Worm (Caenorhabditis elegans) whole organism, L4/young adult: ENCODE data around the gene C14F11.4.
A peak's percentile ranks its signal among the peaks of the same experiment; 100 is the strongest.

ENCODE experiments used
- W03F9.2 ChIP-seq: fragments of 150-350 bp; optimal IDR thresholded peaks from 2 replicates; lab custom pipeline; 2014; ENCODE audit warnings: missing biosample characterization, missing genetic modification characterization
- dao-5 ChIP-seq: sonication (generic microtip); optimal IDR thresholded peaks from 2 replicates; lab custom pipeline; 2016; ENCODE audit warnings: missing genotype, missing genetic modification characterization, moderate library complexity, missing compliant biosample characterization
- him-1 ChIP-seq: sonication (generic microtip); optimal IDR thresholded peaks from 2 replicates; lab custom pipeline; 2016; ENCODE audit warnings: missing genotype, missing genetic modification reagents, missing genetic modification characterization, missing compliant biosample characterization

C14F11.4 gene

DNA sequence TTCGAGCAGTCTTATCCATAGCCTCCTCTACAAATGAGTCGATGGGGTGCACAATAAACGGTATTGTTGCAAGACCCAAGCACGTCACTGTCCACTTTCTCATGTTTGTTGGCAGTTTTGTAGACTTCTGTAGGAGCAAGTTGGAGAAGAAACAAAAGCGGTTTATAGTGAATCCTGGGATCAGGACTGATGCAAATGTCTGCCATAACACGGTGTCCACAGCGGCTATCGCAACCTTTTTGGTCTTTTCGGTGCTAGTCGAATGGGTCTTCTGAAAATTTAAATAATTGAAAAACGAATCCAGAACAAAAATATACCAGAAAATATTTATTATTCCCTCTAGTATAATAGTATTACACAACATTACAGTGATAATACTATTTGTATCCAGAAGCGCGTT lies 27.5 kb downstream of the C14F11.4 start:
- TF ChIP-seq dao-5: no peak
- TF ChIP-seq W03F9.2 (tag; lab: Kevin White, UChicago): no peak
- TF ChIP-seq him-1: no peak

DNA sequence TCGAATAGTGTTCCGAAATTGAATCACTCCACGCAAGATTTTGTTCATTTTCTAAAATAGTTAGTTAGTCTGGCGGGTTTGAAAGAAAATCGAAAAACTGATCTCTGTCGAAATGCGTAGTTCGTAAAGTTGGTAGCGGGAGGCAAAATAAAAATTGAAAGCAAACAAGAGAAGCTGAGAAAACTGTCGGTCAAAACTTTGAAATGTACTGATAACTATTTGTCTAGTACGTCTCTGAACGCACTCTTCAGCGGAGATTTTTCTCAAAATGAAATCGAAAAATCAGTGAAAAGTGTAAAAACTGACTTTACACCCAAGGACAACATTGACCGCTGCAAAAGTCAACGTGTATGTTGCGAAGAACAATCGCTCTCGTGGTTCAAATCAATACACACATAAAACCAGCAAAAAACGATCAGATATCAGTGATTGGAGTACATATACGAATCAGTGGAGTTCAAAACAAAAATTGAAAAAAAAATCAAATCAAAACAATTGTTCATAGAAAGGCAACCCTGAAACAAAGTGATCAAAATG lies 28.1 kb downstream of the C14F11.4 start, which contains the start of gene bca-1:
Gene bca-1 (minus strand): TSS at position 51 of the 537 bp plus-strand sequence.
- TF ChIP-seq him-1 (no peak), dao-5 (no peak), W03F9.2 (tag; lab: Kevin White, UChicago) (peak; percentile 25)

DNA sequence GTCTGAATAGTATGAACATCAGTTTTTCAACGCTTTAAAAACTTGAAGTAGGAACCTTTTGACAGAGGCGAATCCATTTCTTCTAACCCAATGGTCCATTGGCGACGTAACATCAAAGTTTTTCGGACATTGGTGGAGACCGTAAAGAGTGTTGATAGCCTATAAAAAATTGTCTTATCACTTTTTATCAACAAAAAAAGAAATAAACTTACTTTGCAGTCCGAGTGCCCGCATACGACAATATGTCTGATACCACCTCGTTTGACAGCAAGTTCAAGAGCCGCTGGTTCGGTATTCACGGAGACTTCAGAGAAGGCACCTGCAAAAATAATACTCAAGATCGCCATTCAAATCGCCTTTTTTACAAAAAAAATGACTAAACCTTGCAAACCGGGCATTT lies 29.5 kb downstream of the C14F11.4 start:
- TF ChIP-seq him-1 (no peak), W03F9.2 (tag; lab: Kevin White, UChicago) (no peak), dao-5 (no peak)

DNA sequence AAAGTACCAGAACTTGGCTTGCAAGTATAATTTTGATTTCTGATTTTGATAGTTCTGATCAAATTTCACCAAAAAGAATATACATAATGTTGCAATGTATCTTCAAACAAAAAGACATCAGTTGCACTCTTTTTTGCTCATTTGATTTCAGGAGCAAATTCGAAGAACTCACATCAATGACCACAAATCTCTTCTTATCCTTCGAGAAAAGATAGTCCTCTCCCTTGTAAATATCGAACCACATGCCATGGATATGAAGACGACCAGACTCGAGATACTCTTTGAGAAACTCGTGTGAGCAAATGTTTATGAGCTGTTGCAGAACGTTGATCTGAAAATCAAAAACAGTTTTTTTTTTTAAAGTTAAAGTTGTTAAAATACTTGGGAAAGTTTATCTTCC lies 30.0 kb downstream of the C14F11.4 start:
- TF ChIP-seq dao-5 (no peak), W03F9.2 (tag; lab: Kevin White, UChicago) (no peak), him-1 (no peak)

DNA sequence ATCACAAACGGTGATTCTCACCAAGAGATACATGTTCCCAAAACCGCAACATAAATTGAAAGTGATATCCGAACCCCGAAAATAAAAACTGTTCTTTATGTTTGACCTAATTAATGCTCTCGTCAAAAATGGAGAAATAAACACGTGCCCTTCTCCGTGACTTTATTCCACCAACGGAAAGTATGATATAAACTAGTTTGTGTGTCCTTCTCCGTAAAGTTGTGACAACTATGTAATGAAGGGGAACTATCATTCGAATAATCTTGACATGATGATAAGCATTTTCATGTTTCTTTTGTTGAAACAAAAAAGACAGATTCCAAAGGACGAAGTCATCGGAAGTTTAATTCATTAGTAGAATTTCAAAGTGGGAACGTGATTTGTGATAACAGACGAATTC lies 31.3 kb downstream of the C14F11.4 start:
- TF ChIP-seq dao-5: no peak
- no peak for TF ChIP-seq W03F9.2 (tag; lab: Kevin White, UChicago)
- no peak for TF ChIP-seq him-1

DNA sequence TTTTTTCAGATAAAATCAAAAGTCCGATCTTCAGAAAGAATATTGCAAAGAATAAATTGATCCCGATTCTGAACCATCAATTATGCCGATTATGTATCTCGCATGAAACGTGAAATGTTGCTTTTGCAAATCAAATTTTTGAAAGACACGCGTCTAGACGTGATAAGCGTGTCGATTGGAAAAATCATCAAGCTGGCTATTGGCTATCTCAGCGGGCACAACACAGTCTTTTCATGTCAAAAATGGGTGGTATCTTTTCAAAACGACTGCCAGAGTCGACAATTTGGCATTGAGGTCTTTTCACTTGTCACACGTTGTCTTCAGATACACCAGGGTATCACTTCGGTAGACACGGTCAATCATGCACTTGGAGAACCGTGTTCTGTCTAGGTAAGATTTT lies 36.2 kb downstream of the C14F11.4 start, which contains the start of gene daf-9:
Gene daf-9 (plus strand): TSS at position 301 of the 400 bp plus-strand sequence.
- TF ChIP-seq W03F9.2 (tag; lab: Kevin White, UChicago) (no peak), him-1 (no peak)

DNA sequence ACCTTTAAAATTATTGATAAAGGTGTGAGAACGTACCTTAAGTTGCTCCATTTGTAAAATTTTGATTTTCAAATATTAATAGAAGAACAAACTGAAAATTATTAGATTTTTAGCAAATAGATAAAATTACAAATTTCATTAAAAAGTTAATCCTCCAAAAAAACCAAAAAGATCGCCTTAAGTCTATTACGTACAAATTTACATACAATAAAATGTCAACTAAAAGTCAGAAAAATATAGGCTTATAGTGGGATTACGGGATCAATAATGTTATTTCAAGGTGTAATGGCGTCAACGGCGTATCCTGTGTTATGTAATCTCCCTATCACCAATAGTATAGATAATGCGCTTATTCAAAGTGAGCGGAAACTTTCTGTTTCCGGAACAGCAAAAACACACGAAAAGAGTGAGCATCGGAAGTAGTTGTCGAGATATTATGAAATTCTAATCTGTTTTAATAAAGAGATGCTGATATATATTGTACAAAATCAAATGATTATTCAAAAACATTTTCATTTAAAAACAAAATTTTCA lies 38.6 kb downstream of the C14F11.4 start, which contains the start of gene ceh-54:
Gene ceh-54 (minus strand): TSS at position 51 of the 534 bp plus-strand sequence.
- no peak for TF ChIP-seq W03F9.2 (tag; lab: Kevin White, UChicago)
- TF ChIP-seq dao-5: no peak
- no peak for TF ChIP-seq him-1

DNA sequence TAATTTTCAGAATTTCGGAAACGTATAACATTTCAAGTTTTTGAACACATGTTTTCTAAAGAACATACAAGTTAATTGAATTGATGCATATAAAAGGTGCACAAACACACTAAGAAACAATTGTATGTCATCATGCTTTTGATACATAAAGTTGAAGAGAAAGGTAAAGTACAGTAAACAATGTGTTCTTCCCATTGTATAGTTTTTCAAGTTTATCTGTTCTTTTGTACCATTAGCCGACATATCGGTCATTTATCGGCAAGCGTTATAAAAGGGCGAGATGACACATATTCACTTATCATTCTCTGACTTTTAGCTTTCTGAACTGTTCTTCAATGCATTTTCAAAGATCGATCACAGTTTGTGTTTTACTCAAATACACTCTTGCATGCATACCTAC lies 42.9 kb downstream of the C14F11.4 start, which contains the start of gene T13C5.9:
Gene T13C5.9 (plus strand): TSS at position 301 of the 400 bp plus-strand sequence.
- TF ChIP-seq dao-5: no peak
- TF ChIP-seq W03F9.2 (tag; lab: Kevin White, UChicago): no peak
- no peak for TF ChIP-seq him-1

DNA sequence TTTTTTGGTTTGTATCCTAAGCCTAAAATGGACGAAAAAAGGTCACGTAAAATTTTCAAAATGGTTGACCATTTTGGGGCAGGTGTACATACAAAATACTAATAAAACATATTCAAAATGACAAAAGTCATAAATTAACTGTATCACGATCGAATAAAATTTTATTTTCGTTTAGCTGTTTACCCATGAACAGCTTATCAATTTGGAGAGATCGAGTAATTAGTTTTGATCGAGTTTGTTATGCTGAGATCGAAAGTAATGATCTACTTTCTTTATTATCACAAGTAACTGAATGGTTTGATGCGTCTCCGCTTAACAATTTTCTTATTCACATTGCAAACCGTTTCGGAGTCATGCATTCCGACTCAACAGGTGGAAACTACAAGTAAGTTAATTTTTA lies 45.0 kb downstream of the C14F11.4 start, which contains the start of gene T13C5.10:
Gene T13C5.10 (plus strand): TSS at position 301 of the 400 bp plus-strand sequence.
- no peak for TF ChIP-seq W03F9.2 (tag; lab: Kevin White, UChicago)
- TF ChIP-seq him-1: no peak
- no peak for TF ChIP-seq dao-5

DNA sequence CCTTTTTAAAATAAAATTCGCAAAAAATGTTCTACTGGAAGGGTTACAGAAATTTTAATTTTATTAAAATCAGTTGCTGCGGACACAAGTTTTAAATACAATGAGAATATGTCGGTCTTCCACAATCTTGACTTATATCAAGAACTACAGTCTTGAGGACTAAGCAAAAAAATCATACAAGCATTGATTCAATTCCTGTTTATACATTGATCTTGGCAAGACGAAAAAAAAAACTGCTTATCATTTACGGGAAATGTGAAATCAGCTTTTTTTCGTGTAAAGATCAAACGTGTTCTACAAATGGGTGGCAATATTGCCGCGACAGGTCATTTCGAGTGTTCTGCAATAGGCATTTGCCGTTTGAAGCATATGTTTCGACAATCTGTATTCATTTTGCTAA lies 48.1 kb downstream of the C14F11.4 start, which contains the start of gene T13C5.2:
Gene T13C5.2 (plus strand): TSS at position 301 of the 400 bp plus-strand sequence.
- TF ChIP-seq him-1: no peak
- no peak for TF ChIP-seq W03F9.2 (tag; lab: Kevin White, UChicago)
- no peak for TF ChIP-seq dao-5
